Fruit fly (Drosophila melanogaster) Kc167 (cell line): ENCODE results near the gene CG33700.

Experiments used
- Myc ChIP-seq: fragments of >200 bp; optimal IDR thresholded peaks from 2 replicates; lab custom pipeline; 2017; ENCODE audit warnings: missing external identifiers
- Sin3A ChIP-seq: fragments of >200 bp; optimal IDR thresholded peaks from 2 replicates; lab custom pipeline; 2018; ENCODE audit warnings: missing external identifiers
- h ChIP-seq: fragments of >200 bp; optimal IDR thresholded peaks from 3 replicates; lab custom pipeline; 2018; ENCODE audit warnings: missing external identifiers
- insv ChIP-seq: fragments of >200 bp; optimal IDR thresholded peaks from 3 replicates; lab custom pipeline; 2018; ENCODE audit warnings: missing external identifiers
- psq ChIP-seq: fragments of >200 bp; optimal IDR thresholded peaks from 2 replicates; lab custom pipeline; 2017; ENCODE audit warnings: missing external identifiers
- ttk ChIP-seq: sonication (Bioruptor generic); optimal IDR thresholded peaks from 2 replicates; lab custom pipeline; 2017; ENCODE audit warnings: missing external identifiers

CG33700 gene

dm6 chr3L:9504530-9504929, 20.8 kb downstream of the CG33700 start:
- TF ChIP-seq ttk (lab: Kevin White, UChicago) (no peak), h (lab: Kevin White, UChicago) (no peak), insv (lab: Kevin White, UChicago) (no peak), Sin3A (lab: Kevin White, UChicago) (no peak), Myc (lab: Kevin White, UChicago) (no peak), psq (lab: Kevin White, UChicago) (no peak)

DNA sequence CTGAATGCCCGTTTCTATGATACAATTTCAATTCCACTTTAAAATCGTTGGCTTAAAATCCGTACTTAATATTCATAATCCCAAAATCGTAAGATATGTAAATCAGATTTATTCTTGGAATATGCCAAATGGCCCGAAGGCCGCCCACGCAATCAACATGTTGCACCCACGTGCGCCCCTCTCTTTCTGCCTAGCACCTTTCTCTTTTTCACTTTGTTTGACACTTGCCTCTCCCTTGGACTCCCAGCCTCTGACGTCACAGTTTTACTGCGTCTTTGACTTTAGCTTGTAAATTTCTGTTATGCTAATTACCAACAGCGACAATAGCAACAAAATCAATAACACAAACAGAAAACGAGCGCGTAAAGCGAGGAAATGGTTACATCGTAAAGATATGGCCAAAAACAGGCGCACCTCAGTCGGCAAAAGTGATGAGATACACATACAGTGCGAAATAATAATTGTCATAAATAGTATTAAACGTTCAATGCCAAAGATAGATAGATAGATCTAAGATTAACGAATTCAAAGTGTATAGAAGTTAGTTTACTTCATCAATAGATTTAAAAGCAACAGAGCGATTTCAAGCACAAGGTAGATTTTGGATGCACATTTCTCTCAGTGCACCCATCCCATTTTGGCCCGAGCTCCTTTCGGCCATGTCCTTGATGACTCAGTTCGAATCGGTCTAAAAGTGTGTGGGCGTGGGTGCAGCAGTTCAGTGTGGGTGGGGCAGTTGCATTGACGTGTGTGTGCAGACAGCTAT, 21.6 kb downstream of the CG33700 start:
- TF ChIP-seq insv (lab: Kevin White, UChicago), result no peak
- TF ChIP-seq Sin3A (lab: Kevin White, UChicago), result no peak
- no peak for TF ChIP-seq ttk (lab: Kevin White, UChicago)
- TF ChIP-seq h (lab: Kevin White, UChicago), result no peak
- no peak for TF ChIP-seq Myc (lab: Kevin White, UChicago)
- no peak for TF ChIP-seq psq (lab: Kevin White, UChicago)

dm6 chr3L:9502856-9503255, 22.5 kb downstream of the CG33700 start:
- TF ChIP-seq Sin3A (lab: Kevin White, UChicago), result no peak
- TF ChIP-seq Myc (lab: Kevin White, UChicago), result no peak
- no peak for TF ChIP-seq psq (lab: Kevin White, UChicago)

- TF ChIP-seq ttk (lab: Kevin White, UChicago) (no peak), Sin3A (lab: Kevin White, UChicago) (no peak)
These were observed 23.1 kb downstream of the CG33700 start for dm6 chr3L:9502294-9502693.

- no peak for TF ChIP-seq h (lab: Kevin White, UChicago)
- TF ChIP-seq ttk (lab: Kevin White, UChicago), result no peak
- TF ChIP-seq Sin3A (lab: Kevin White, UChicago), result no peak
- no peak for TF ChIP-seq Myc (lab: Kevin White, UChicago)
- TF ChIP-seq insv (lab: Kevin White, UChicago), result no peak
These were observed 24.0 kb downstream of the CG33700 start for dm6 chr3L:9501298-9501697.

dm6 chr3L:9499919-9500807, 25.2 kb downstream of the CG33700 start:
- TF ChIP-seq Sin3A (lab: Kevin White, UChicago) (no peak), h (lab: Kevin White, UChicago) (no peak), insv (lab: Kevin White, UChicago) (no peak), ttk (lab: Kevin White, UChicago) (no peak), psq (lab: Kevin White, UChicago) (no peak), Myc (lab: Kevin White, UChicago) (no peak)

dm6 chr3L:9497981-9498619, 27.2 kb downstream of the CG33700 start:
- no peak for TF ChIP-seq psq (lab: Kevin White, UChicago)
- TF ChIP-seq h (lab: Kevin White, UChicago), result no peak
- TF ChIP-seq insv (lab: Kevin White, UChicago), result no peak
- no peak for TF ChIP-seq Sin3A (lab: Kevin White, UChicago)
- TF ChIP-seq Myc (lab: Kevin White, UChicago), result no peak

- TF ChIP-seq h (lab: Kevin White, UChicago) (no peak), insv (lab: Kevin White, UChicago) (no peak), Myc (lab: Kevin White, UChicago) (no peak), Sin3A (lab: Kevin White, UChicago) (no peak), psq (lab: Kevin White, UChicago) (no peak), ttk (lab: Kevin White, UChicago) (no peak)
These were observed 28.1 kb downstream of the CG33700 start for dm6 chr3L:9497249-9497648.

- TF ChIP-seq ttk (lab: Kevin White, UChicago) (no peak), Myc (lab: Kevin White, UChicago) (no peak), psq (lab: Kevin White, UChicago) (no peak), h (lab: Kevin White, UChicago) (no peak), insv (lab: Kevin White, UChicago) (no peak)
These were observed 33.2 kb downstream of the CG33700 start, which contains the start of gene CG32037 for dm6 chr3L:9492115-9492514. CG32037 (minus strand) TSS chr3L:9492215.

DNA sequence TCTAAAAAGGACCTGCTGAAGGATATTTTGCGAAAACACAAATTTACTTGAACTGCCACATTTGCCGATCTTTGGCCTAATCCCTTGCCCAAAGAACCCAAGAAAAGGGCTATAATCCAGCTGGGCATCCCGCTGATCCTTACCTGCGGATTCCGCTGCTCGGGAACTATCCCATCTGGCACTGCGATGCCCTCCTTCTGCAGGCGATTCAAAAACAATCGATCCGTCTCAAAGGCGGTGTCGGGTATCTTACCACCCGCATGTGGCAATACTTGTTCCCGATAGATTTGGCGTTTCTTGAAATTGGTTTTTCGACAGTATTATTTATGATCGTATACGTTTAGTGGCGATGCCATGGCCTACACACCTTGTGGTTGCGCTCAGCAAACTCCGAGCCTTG, 34.0 kb downstream of the CG33700 start:
- no peak for TF ChIP-seq ttk (lab: Kevin White, UChicago)
- TF ChIP-seq Myc (lab: Kevin White, UChicago), result no peak
- TF ChIP-seq h (lab: Kevin White, UChicago), result no peak
- TF ChIP-seq psq (lab: Kevin White, UChicago), result no peak
- TF ChIP-seq Sin3A (lab: Kevin White, UChicago), result no peak
- TF ChIP-seq insv (lab: Kevin White, UChicago), result no peak

dm6 chr3L:9490432-9490831, 34.9 kb downstream of the CG33700 start:
- TF ChIP-seq h (lab: Kevin White, UChicago) (no peak), Myc (lab: Kevin White, UChicago) (no peak), psq (lab: Kevin White, UChicago) (no peak), ttk (lab: Kevin White, UChicago) (no peak), Sin3A (lab: Kevin White, UChicago) (no peak), insv (lab: Kevin White, UChicago) (no peak)
